Worm (Caenorhabditis elegans): ENCODE data around the gene C09B8.3.

- no peak for TF ChIP-seq scrt-1 (GFP tag; IDR thresholded peaks at IDR 0.05)
- TF ChIP-seq tbx-37 (GFP tag; conservative IDR thresholded peaks at IDR 0.05), result no peak
- no peak for TF ChIP-seq flt-1 (GFP tag; IDR thresholded peaks at IDR 0.05)
- TF ChIP-seq F13C5.2 (tag; optimal IDR thresholded peaks at IDR 0.05), result no peak
- TF ChIP-seq ama-1 (optimal IDR thresholded peaks at IDR 0.05), result no peak
- TF ChIP-seq ceh-36 (tag; optimal IDR thresholded peaks at IDR 0.05), result no peak
- no peak for TF ChIP-seq tra-4 (tag; optimal IDR thresholded peaks at IDR 0.05)
- TF ChIP-seq pes-1 (GFP tag; IDR thresholded peaks at IDR 0.05), result no peak
- TF ChIP-seq hnd-1 (tag; optimal IDR thresholded peaks at IDR 0.05), result no peak
- TF ChIP-seq B0310.2 (tag; optimal IDR thresholded peaks at IDR 0.05), result no peak
- no peak for TF ChIP-seq ets-7 (tag; optimal IDR thresholded peaks at IDR 0.05)
These were observed 4.6 kb upstream of the C09B8.3 start, which contains the start of gene C09B8.8 for ce11 chrX:6015096-6015495.
